Worm (Caenorhabditis elegans): ENCODE results near the gene atg-2.

DNA sequence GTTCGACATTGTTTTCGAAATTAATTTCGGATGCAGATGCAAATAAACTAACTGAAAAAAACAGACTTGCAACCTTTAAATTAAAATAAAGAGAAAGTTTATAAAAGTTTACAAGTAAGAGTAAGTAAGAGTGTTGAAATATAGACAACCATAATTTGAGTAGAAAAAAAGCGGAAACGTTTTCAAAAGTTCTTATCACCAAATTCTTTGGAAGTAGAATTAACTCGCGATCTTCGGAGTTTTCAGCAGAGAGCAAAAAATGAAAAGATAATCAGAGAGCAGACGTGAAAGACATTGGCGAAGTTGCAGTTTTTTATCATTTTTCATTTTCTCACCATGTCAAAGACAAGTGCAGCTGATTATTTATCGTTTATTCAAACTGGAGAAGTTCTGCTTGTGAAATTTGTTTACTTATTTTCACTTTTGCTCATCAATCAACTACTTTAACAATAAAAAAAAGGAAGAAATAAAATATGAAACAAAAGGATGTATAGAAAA, 44.8 kb upstream of the atg-2 start, which contains the start of gene abts-4:
- TF ChIP-seq fos-1 (tag; optimal IDR thresholded peaks at IDR 0.05) (peak; percentile 39), nhr-77 (tag; optimal IDR thresholded peaks at IDR 0.05) (no peak), mdl-1 (tag; optimal IDR thresholded peaks at IDR 0.05) (no peak), snpc-4 (tag; optimal IDR thresholded peaks at IDR 0.05) (no peak), blmp-1 (tag; optimal IDR thresholded peaks at IDR 0.05; ENCODE audit: insufficient read depth) (no peak), lin-13 (GFP tag; optimal IDR thresholded peaks at IDR 0.05) (no peak), nhr-25 (tag; optimal IDR thresholded peaks at IDR 0.05) (no peak), skn-1 (tag; optimal IDR thresholded peaks at IDR 0.05) (no peak), ceh-82 (tag; optimal IDR thresholded peaks at IDR 0.05) (no peak), ama-1 (optimal IDR thresholded peaks at IDR 0.05) (no peak), gmeb-1 (tag; optimal IDR thresholded peaks at IDR 0.05) (no peak)

Measured in whole organism, L2 larva.